Worm (Caenorhabditis elegans) whole organism, midembryonic: Measurements from ENCODE around the gene E04F6.4.

ENCODE experiments used
- T22C8.4 ChIP-seq: fragments of 200-800 bp; sonication (Bioruptor generic); IDR thresholded peaks from 2 replicates; pipeline ENCODE4 v1.3.6; 2022; ENCODE audit warnings: missing genetic modification characterization, missing compliant biosample characterization
- cog-1 ChIP-seq: sonication (generic microtip); optimal IDR thresholded peaks from 2 replicates; lab custom pipeline; 2016; ENCODE audit warnings: missing genetic modification characterization, missing compliant biosample characterization
- flt-1 ChIP-seq: fragments of 200-800 bp; sonication (Bioruptor generic); IDR thresholded peaks from 2 replicates; pipeline ENCODE4 v1.3.6; 2022; ENCODE audit warnings: missing genetic modification characterization, missing compliant biosample characterization
- klf-2 ChIP-seq: fragments of 200-800 bp; sonication (Bioruptor generic); conservative IDR thresholded peaks from 2 replicates; pipeline ENCODE4 v1.3.6; 2022; ENCODE audit warnings: missing genetic modification reagents, missing genetic modification characterization, missing compliant biosample characterization
- med-1 ChIP-seq: sonication (generic microtip); optimal IDR thresholded peaks from 2 replicates; lab custom pipeline; 2017; ENCODE audit warnings: missing genetic modification characterization, mild to moderate bottlenecking, missing compliant biosample characterization, antibody characterized with exemption, missing genetic modification reagents; ENCODE audit not compliant: insufficient read depth
- tab-1 ChIP-seq: fragments of 200-800 bp; sonication (Bioruptor generic); IDR thresholded peaks from 2 replicates; pipeline ENCODE4 v1.3.6; 2022; ENCODE audit warnings: missing genetic modification characterization, missing compliant biosample characterization
- ztf-23 ChIP-seq: fragments of 200-800 bp; sonication (Bioruptor generic); IDR thresholded peaks from 2 replicates; pipeline ENCODE4 v1.3.6; 2022; ENCODE audit warnings: missing genetic modification reagents, missing genetic modification characterization, missing compliant biosample characterization
- ztf-29 ChIP-seq: fragments of 200-800 bp; sonication (Bioruptor generic); IDR thresholded peaks from 2 replicates; pipeline ENCODE4 v1.3.6; 2022; ENCODE audit warnings: missing genetic modification reagents, missing genetic modification characterization, missing compliant biosample characterization

DNA sequence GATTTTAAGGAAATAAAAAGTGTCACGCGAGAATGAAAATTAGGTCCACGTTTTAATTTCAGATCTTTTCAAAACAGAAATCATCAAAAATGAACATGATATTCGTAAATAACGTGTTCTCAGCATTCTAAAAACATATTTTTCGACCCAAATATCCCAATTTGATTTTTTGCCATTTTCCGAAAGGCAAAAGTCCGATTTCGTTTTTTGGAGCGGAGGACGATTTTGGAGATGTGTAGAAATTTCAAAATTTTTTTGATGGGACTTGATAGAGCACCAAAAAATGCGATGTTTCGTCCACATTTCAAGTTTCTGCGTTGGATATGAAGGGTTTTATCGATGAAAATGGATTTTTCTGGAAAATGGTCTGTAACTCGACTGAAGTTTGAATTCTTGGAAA is 41.5 kb downstream of the E04F6.4 start:
- TF ChIP-seq T22C8.4 (GFP tag; lab: Robert Waterston, UW) (no peak), med-1 (GFP tag; lab: Kevin White, UChicago) (no peak), ztf-29 (no peak), tab-1 (GFP tag; lab: Robert Waterston, UW) (no peak), flt-1 (no peak), cog-1 (tag; lab: Kevin White, UChicago) (no peak), ztf-23 (GFP tag; lab: Robert Waterston, UW) (no peak), klf-2 (GFP tag; lab: Robert Waterston, UW) (no peak)
